Fruit fly (Drosophila melanogaster) whole organism, embryonic: ENCODE results near the gene NPF.

Experiments
- Doc3 ChIP-seq: fragments of 200-800 bp; sonication (Bioruptor generic); IDR thresholded peaks from 3 replicates; pipeline ENCODE4 v1.3.6; 2022; ENCODE audit warnings: missing biosample characterization, missing genetic modification characterization; ENCODE audit not compliant: partially characterized antibody
- psq ChIP-seq: fragments of 200-800 bp; sonication (Bioruptor generic); optimal IDR thresholded peaks from 2 replicates; lab custom pipeline; 2017; ENCODE audit warnings: missing biosample characterization, missing genetic modification characterization

DNA sequence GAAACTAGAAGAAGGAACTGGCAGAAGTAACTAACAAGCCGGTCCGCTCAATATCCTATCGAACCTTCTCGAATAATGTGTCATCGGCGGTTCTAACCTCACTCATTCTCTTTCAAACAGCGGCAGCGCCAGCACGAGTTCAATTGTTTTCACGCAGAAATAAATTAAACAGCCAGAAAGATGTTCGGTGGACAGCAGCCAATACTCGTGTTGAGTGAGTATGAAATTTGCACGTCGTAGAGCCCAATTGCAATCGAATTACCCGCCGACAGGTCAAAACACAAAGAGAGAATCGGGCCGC, 38.6 kb downstream of the NPF start:
- TF ChIP-seq Doc3 (GFP tag; lab: Robert Waterston, UW) (no peak; the same call in 2 of the 3 replicates), psq (no peak)
